Worm (Caenorhabditis elegans) whole organism, young adult: Measurements from ENCODE around the gene srj-27.
"Not testable (repeated sequence)": the region's sequence is repeated elsewhere in the genome, so short reads cannot be mapped to it uniquely, and the experiment has no call there.

ENCODE experiments used
- B0019.2 ChIP-seq: fragments of 200-800 bp; sonication (Bioruptor generic); conservative IDR thresholded peaks from 2 replicates; pipeline ENCODE4 v1.3.6; 2022; ENCODE audit warnings: missing genetic modification reagents, missing genetic modification characterization, missing compliant biosample characterization
- B0035.1 ChIP-seq: sonication (generic microtip); optimal IDR thresholded peaks from 2 replicates; lab custom pipeline; 2016; ENCODE audit warnings: missing genetic modification characterization, mild to moderate bottlenecking, missing compliant biosample characterization, missing genotype, missing genetic modification reagents
- B0261.1 ChIP-seq: sonication (generic microtip); optimal IDR thresholded peaks from 2 replicates; lab custom pipeline; 2016; ENCODE audit warnings: mild to moderate bottlenecking, missing genetic modification characterization, moderate library complexity, missing compliant biosample characterization
- F10E7.11 ChIP-seq: sonication (generic microtip); optimal IDR thresholded peaks from 2 replicates; lab custom pipeline; 2017; ENCODE audit warnings: mild to moderate bottlenecking, missing genetic modification characterization, moderate library complexity, missing compliant biosample characterization
- F39B2.1 ChIP-seq: fragments of 200-800 bp; sonication (Bioruptor generic); IDR thresholded peaks from 2 replicates; pipeline ENCODE4 v1.3.6; 2022; ENCODE audit warnings: missing genetic modification reagents, missing genetic modification characterization, missing compliant biosample characterization
- T26A5.8 ChIP-seq: sonication (generic microtip); optimal IDR thresholded peaks from 2 replicates; lab custom pipeline; 2016; ENCODE audit warnings: missing genetic modification characterization, missing compliant biosample characterization
- ZK185.1 ChIP-seq: sonication (generic microtip); optimal IDR thresholded peaks from 2 replicates; lab custom pipeline; 2016; ENCODE audit warnings: mild to moderate bottlenecking, missing genetic modification characterization, missing compliant biosample characterization; ENCODE audit not compliant: poor library complexity, severe bottlenecking
- akir-1 ChIP-seq: fragments of 200-800 bp; sonication (Bioruptor generic); optimal IDR thresholded peaks from 2 replicates; lab custom pipeline; 2018; ENCODE audit warnings: mild to moderate bottlenecking, missing genetic modification characterization, moderate library complexity, missing compliant biosample characterization
- aptf-3 ChIP-seq: fragments of 200-800 bp; sonication (Bioruptor generic); IDR thresholded peaks from 2 replicates; pipeline ENCODE4 v1.3.6; 2022; ENCODE audit warnings: missing genetic modification characterization, missing compliant biosample characterization
- attf-6 ChIP-seq: fragments of 200-800 bp; sonication (Bioruptor generic); IDR thresholded peaks from 2 replicates; pipeline ENCODE4 v1.3.6; 2022; ENCODE audit warnings: missing genetic modification reagents, missing genetic modification characterization, missing compliant biosample characterization
- bed-2 ChIP-seq: fragments of 200-800 bp; sonication (Bioruptor generic); IDR thresholded peaks from 2 replicates; pipeline ENCODE4 v1.3.6; 2022; ENCODE audit warnings: missing genetic modification reagents, missing genetic modification characterization, missing compliant biosample characterization
- ceh-100 ChIP-seq: fragments of 200-800 bp; sonication (Bioruptor generic); IDR thresholded peaks from 2 replicates; pipeline ENCODE4 v1.3.6; 2022; ENCODE audit warnings: missing genetic modification reagents, missing genetic modification characterization, missing compliant biosample characterization
- dox-1 ChIP-seq: fragments of 200-800 bp; sonication (Bioruptor generic); IDR thresholded peaks from 2 replicates; pipeline ENCODE4 v1.3.6; 2022; ENCODE audit warnings: missing genetic modification reagents, missing genetic modification characterization, missing compliant biosample characterization
- hlh-26 ChIP-seq: fragments of 200-800 bp; sonication (Bioruptor generic); conservative IDR thresholded peaks from 2 replicates; pipeline ENCODE4 v1.3.6; 2022; ENCODE audit warnings: missing genetic modification reagents, missing genetic modification characterization, missing compliant biosample characterization
- hrde-1 ChIP-seq: sonication (generic microtip); optimal IDR thresholded peaks from 2 replicates; lab custom pipeline; 2016; ENCODE audit warnings: missing genetic modification characterization, mild to moderate bottlenecking, missing compliant biosample characterization, moderate library complexity, missing genotype, missing genetic modification reagents, borderline replicate concordance
- hsf-1 ChIP-seq: fragments of 200-800 bp; sonication (Bioruptor generic); IDR thresholded peaks from 2 replicates; pipeline ENCODE4 v1.3.6; 2022; ENCODE audit warnings: missing genetic modification reagents, missing genetic modification characterization, missing compliant biosample characterization
- lin-35 ChIP-seq, 3 experiments: fragments of 150-350 bp in 2 of 3; sonication (generic microtip) in 1 of 3; optimal IDR thresholded peaks; 2 replicates each; lab custom pipeline; 2014 to 2018; ENCODE audit warnings: missing biosample characterization in 3 of 3, missing genetic modification characterization in 3 of 3, missing genetic modification reagents in 3 of 3
- madf-10 ChIP-seq: sonication (generic microtip); optimal IDR thresholded peaks from 2 replicates; lab custom pipeline; 2016; ENCODE audit warnings: mild to moderate bottlenecking, missing genetic modification characterization, missing compliant biosample characterization
- mel-28 ChIP-seq: sonication (generic microtip); optimal IDR thresholded peaks from 2 replicates; lab custom pipeline; 2016; ENCODE audit warnings: borderline replicate concordance, mild to moderate bottlenecking, missing genetic modification characterization, missing compliant biosample characterization
- mes-4 ChIP-seq: sonication (generic microtip); optimal IDR thresholded peaks from 2 replicates; lab custom pipeline; 2016; ENCODE audit warnings: missing genotype, missing genetic modification characterization, missing compliant biosample characterization
- mxl-1 ChIP-seq: sonication (generic microtip); optimal IDR thresholded peaks from 2 replicates; lab custom pipeline; 2016; ENCODE audit warnings: missing genetic modification characterization, missing compliant biosample characterization
- rcor-1 ChIP-seq: fragments of 200-800 bp; sonication (Bioruptor generic); IDR thresholded peaks from 2 replicates; pipeline ENCODE4 v1.3.6; 2022; ENCODE audit warnings: missing genetic modification reagents, missing genetic modification characterization, missing compliant biosample characterization
- rpc-1 ChIP-seq, 2 experiments: fragments of 150-350 bp in 1 of 2; sonication (generic microtip) in 1 of 2; optimal IDR thresholded peaks; 2 replicates each; lab custom pipeline; 2014 to 2018; ENCODE audit warnings: missing biosample characterization in 1 of 2, missing genetic modification characterization in 1 of 2, missing genetic modification reagents in 1 of 2, missing genotype in 1 of 2
- sdz-38 ChIP-seq: sonication (generic microtip); optimal IDR thresholded peaks from 2 replicates; lab custom pipeline; 2016; ENCODE audit warnings: missing genotype, missing genetic modification characterization, missing compliant biosample characterization
- sea-2 ChIP-seq: fragments of 200-800 bp; sonication (Bioruptor generic); IDR thresholded peaks from 2 replicates; pipeline ENCODE4 v1.3.6; 2022; ENCODE audit warnings: missing genetic modification characterization, missing compliant biosample characterization
- snpc-1.3 ChIP-seq: sonication (generic microtip); optimal IDR thresholded peaks from 2 replicates; lab custom pipeline; 2017; ENCODE audit warnings: missing genetic modification characterization, mild to moderate bottlenecking, missing compliant biosample characterization, antibody characterized with exemption, moderate library complexity, missing genotype, missing genetic modification reagents; ENCODE audit not compliant: insufficient read depth
- snpc-4 ChIP-seq, 5 experiments: fragments of 150-350 bp in 1 of 5; sonication (generic microtip) in 4 of 5; optimal IDR thresholded peaks; 2 replicates each; lab custom pipeline; 2014 to 2018; ENCODE audit warnings: missing genetic modification characterization in 5 of 5, missing biosample characterization in 3 of 5, antibody characterized with exemption in 2 of 5, mild to moderate bottlenecking in 2 of 5, missing compliant biosample characterization in 2 of 5, missing genotype in 2 of 5, moderate library complexity in 2 of 5, missing genetic modification reagents in 1 of 5
- unc-130 ChIP-seq: sonication (generic microtip); optimal IDR thresholded peaks from 2 replicates; lab custom pipeline; 2016; ENCODE audit warnings: missing genetic modification reagents, missing genetic modification characterization, missing compliant biosample characterization
- xnd-1 ChIP-seq: sonication (generic microtip); optimal IDR thresholded peaks from 2 replicates; lab custom pipeline; 2016; ENCODE audit warnings: missing genotype, missing genetic modification reagents, missing genetic modification characterization, missing compliant biosample characterization
- ztf-25 ChIP-seq: fragments of 200-800 bp; sonication (Bioruptor generic); IDR thresholded peaks from 2 replicates; pipeline ENCODE4 v1.3.6; 2022; ENCODE audit warnings: missing genetic modification reagents, missing genetic modification characterization, missing compliant biosample characterization
- ztf-3 ChIP-seq: fragments of 200-800 bp; sonication (Bioruptor generic); optimal IDR thresholded peaks from 2 replicates; lab custom pipeline; 2018; ENCODE audit warnings: mild to moderate bottlenecking, missing genetic modification characterization, missing compliant biosample characterization

Gene srj-27

ce11 chrV:15136772-15137171 lies 9.5 kb upstream of the srj-27 start, which contains the start of gene aipl-1 (continued):
- no peak for TF ChIP-seq mel-28 (tag; lab: Kevin White, UChicago)
- no peak for TF ChIP-seq F39B2.1 (GFP tag; lab: Robert Waterston, UW)
- no peak for TF ChIP-seq sea-2 (GFP tag; lab: Robert Waterston, UW)

- no peak for TF ChIP-seq snpc-1.3 (tag; lab: Kevin White, UChicago)
- TF ChIP-seq hsf-1 (GFP tag; lab: Robert Waterston, UW) = 0 out of 2 replicates have a peak, but pooled peaks have one; percentile 18
These were observed 6.5 kb upstream of the srj-27 start for ce11 chrV:15133812-15134211.

- TF ChIP-seq B0035.1 (tag; lab: Kevin White, UChicago) (no peak), bed-2 (no peak), B0261.1 (tag; lab: Kevin White, UChicago) (no peak), mxl-1 (tag; lab: Kevin White, UChicago) (no peak), madf-10 (tag; lab: Kevin White, UChicago) (no peak), ZK185.1 (tag; lab: Kevin White, UChicago) (no peak), hrde-1 (tag; lab: Kevin White, UChicago) (no peak), snpc-4 (GFP tag; optimal IDR thresholded peaks at IDR 0.05; lab: Kevin White, UChicago) (no peak), snpc-4 (tag; optimal IDR thresholded peaks at IDR 0.05; lab: Kevin White, UChicago) (no peak)
These were observed 5.1 kb upstream of the srj-27 start, which contains the start of gene str-171 for ce11 chrV:15132423-15132822. TSS of gene str-171 (minus strand) at chrV:15132523.

- TF ChIP-seq akir-1 (GFP tag; lab: Kevin White, UChicago) (no peak), unc-130 (GFP tag; lab: Kevin White, UChicago) (no peak), ztf-3 (GFP tag; lab: Kevin White, UChicago) (no peak), T26A5.8 (tag; lab: Kevin White, UChicago) (no peak), sdz-38 (no peak), B0019.2 (GFP tag; lab: Robert Waterston, UW) (no peak), F10E7.11 (tag; lab: Kevin White, UChicago) (no peak)
These were observed 642 bp upstream of the srj-27 start, which contains the start of gene srr-7 for ce11 chrV:15127955-15128354. TSS of gene srr-7 (plus strand) at chrV:15128255.

- not testable (repeated sequence) for TF ChIP-seq unc-130 (GFP tag; lab: Kevin White, UChicago); xnd-1 (tag; lab: Kevin White, UChicago); aptf-3 (GFP tag; lab: Robert Waterston, UW)
These were observed 2.2 kb downstream of the srj-27 start, which contains the start of gene ugt-30 for ce11 chrV:15125162-15125561. TSS of gene ugt-30 (minus strand) at chrV:15125262.

ce11 chrV:15119517-15119916 lies 7.8 kb downstream of the srj-27 start, which contains the start of gene flor-1:
TSS of gene flor-1 (minus strand) at chrV:15119617.
- TF ChIP-seq hlh-26 (GFP tag; lab: Robert Waterston, UW) = no peak
- TF ChIP-seq attf-6 = no peak
- no peak for TF ChIP-seq rpc-1 (optimal IDR thresholded peaks at IDR 0.05; lab: Kevin White, UChicago)
- TF ChIP-seq rpc-1 (tag; optimal IDR thresholded peaks at IDR 0.05; lab: Kevin White, UChicago) = no peak
- no peak for TF ChIP-seq madf-10 (tag; lab: Kevin White, UChicago)
- no peak for TF ChIP-seq snpc-4 (GFP tag; optimal IDR thresholded peaks at IDR 0.05; lab: Kevin White, UChicago)
- TF ChIP-seq snpc-4 (tag; optimal IDR thresholded peaks at IDR 0.05; lab: Kevin White, UChicago) = no peak
- TF ChIP-seq ceh-100 (GFP tag; lab: Robert Waterston, UW) = no peak
- no peak for TF ChIP-seq ztf-25 (GFP tag; lab: Robert Waterston, UW)
- no peak for TF ChIP-seq unc-130 (GFP tag; lab: Kevin White, UChicago)
- no peak for TF ChIP-seq lin-35 (GFP tag; optimal IDR thresholded peaks at IDR 0.05; lab: Kevin White, UChicago)
- no peak for TF ChIP-seq ztf-3 (GFP tag; lab: Kevin White, UChicago)
- TF ChIP-seq rcor-1 (GFP tag; lab: Robert Waterston, UW) = no peak
- TF ChIP-seq mel-28 (tag; lab: Kevin White, UChicago) = no peak
- TF ChIP-seq mes-4 (tag; lab: Kevin White, UChicago) = no peak
- TF ChIP-seq B0035.1 (tag; lab: Kevin White, UChicago) = no peak
- no peak for TF ChIP-seq F39B2.1 (GFP tag; lab: Robert Waterston, UW)
- TF ChIP-seq dox-1 (GFP tag; lab: Robert Waterston, UW) = no peak
